Fruit fly (Drosophila melanogaster) whole organism, embryonic: ENCODE measurements around the gene shams.

ENCODE experiments used
- Aef1 ChIP-seq: fragments of 200-800 bp; sonication (Bioruptor generic); IDR thresholded peaks from 3 replicates; pipeline ENCODE4 v1.3.6; 2022; ENCODE audit warnings: missing biosample characterization, missing genetic modification characterization
- B-H2 ChIP-seq: fragments of 200-800 bp; sonication (Bioruptor generic); optimal IDR thresholded peaks from 2 replicates; lab custom pipeline; 2018; ENCODE audit warnings: missing biosample characterization, mild to moderate bottlenecking, missing genetic modification characterization
- CG10654 ChIP-seq: fragments of 200-800 bp; sonication (Bioruptor generic); optimal IDR thresholded peaks from 2 replicates; lab custom pipeline; 2016; ENCODE audit warnings: missing biosample characterization, missing genetic modification characterization
- CG11696 ChIP-seq: fragments of 200-800 bp; sonication (Bioruptor generic); IDR thresholded peaks from 2 replicates; pipeline ENCODE4 v1.3.6; 2022; ENCODE audit warnings: missing biosample characterization, missing genetic modification characterization
- CG13894 ChIP-seq: fragments of 200-800 bp; sonication (Bioruptor generic); optimal IDR thresholded peaks from 3 replicates; lab custom pipeline; 2018; ENCODE audit warnings: missing biosample characterization, mild to moderate bottlenecking, missing genetic modification characterization, moderate library complexity
- CG14667 ChIP-seq: fragments of 200-800 bp; sonication (Bioruptor generic); IDR thresholded peaks from 2 replicates; pipeline ENCODE4 v1.3.6; 2022; ENCODE audit warnings: missing biosample characterization, missing genetic modification characterization
- CG14965 ChIP-seq: fragments of 200-800 bp; sonication (Bioruptor generic); optimal IDR thresholded peaks from 2 replicates; lab custom pipeline; 2016; ENCODE audit warnings: missing biosample characterization, missing genetic modification characterization, borderline replicate concordance
- CG15011 ChIP-seq: fragments of 200-800 bp; sonication (Bioruptor generic); optimal IDR thresholded peaks from 3 replicates; lab custom pipeline; 2018; ENCODE audit warnings: missing biosample characterization, mild to moderate bottlenecking, missing genetic modification characterization
- CG15479 ChIP-seq: fragments of 200-800 bp; sonication (Bioruptor generic); optimal IDR thresholded peaks from 3 replicates; lab custom pipeline; 2019; ENCODE audit warnings: missing biosample characterization, mild to moderate bottlenecking, missing genetic modification characterization, moderate library complexity
- CG1647 ChIP-seq: fragments of 200-800 bp; sonication (Bioruptor generic); optimal IDR thresholded peaks from 3 replicates; lab custom pipeline; 2016; ENCODE audit warnings: missing biosample characterization, missing genetic modification characterization
- CG17361 ChIP-seq: fragments of 200-800 bp; sonication (Bioruptor generic); IDR thresholded peaks from 3 replicates; pipeline ENCODE4 v1.3.6; 2022; ENCODE audit warnings: missing biosample characterization, missing genetic modification characterization
- CG18262 ChIP-seq: fragments of 200-800 bp; optimal IDR thresholded peaks from 3 replicates; lab custom pipeline; 2019; ENCODE audit warnings: missing biosample characterization, mild to moderate bottlenecking, missing genetic modification characterization, moderate library complexity
- CG18476 ChIP-seq: fragments of 200-800 bp; sonication (Bioruptor generic); optimal IDR thresholded peaks from 2 replicates; lab custom pipeline; 2016; ENCODE audit warnings: missing biosample characterization, mild to moderate bottlenecking, missing genetic modification characterization
- CG2202 ChIP-seq: fragments of 200-800 bp; sonication (Bioruptor generic); optimal IDR thresholded peaks from 2 replicates; lab custom pipeline; 2018; ENCODE audit warnings: missing biosample characterization, mild to moderate bottlenecking, missing genetic modification characterization
- CG3726 ChIP-seq: fragments of 200-800 bp; sonication (Bioruptor generic); IDR thresholded peaks from 3 replicates; pipeline ENCODE4, ENCODE4 v1.3.6; 2022; ENCODE audit warnings: missing biosample characterization, missing genetic modification characterization
- CG3995 ChIP-seq: fragments of 200-800 bp; sonication (Bioruptor generic); optimal IDR thresholded peaks from 3 replicates; lab custom pipeline; 2016; ENCODE audit warnings: missing biosample characterization, missing genetic modification characterization
- CG43689 ChIP-seq: fragments of 200-800 bp; sonication (Bioruptor generic); IDR thresholded peaks from 2 replicates; pipeline ENCODE4 v1.3.6; 2022; ENCODE audit warnings: missing biosample characterization, missing genetic modification characterization
- CG5245 ChIP-seq: fragments of 200-800 bp; sonication (Bioruptor generic); optimal IDR thresholded peaks from 3 replicates; lab custom pipeline; 2016; ENCODE audit warnings: missing biosample characterization, missing genetic modification characterization
- CG6175 ChIP-seq: fragments of 200-800 bp; sonication (Bioruptor generic); IDR thresholded peaks from 3 replicates; pipeline ENCODE4 v1.3.6; 2022; ENCODE audit warnings: missing biosample characterization, missing genetic modification characterization
- CG8290 ChIP-seq, 3 experiments: fragments of 200-800 bp; sonication (Bioruptor generic); optimal IDR thresholded peaks; 2 replicates each; lab custom pipeline; 2016 to 2019; ENCODE audit warnings: missing biosample characterization in 3 of 3, missing genetic modification characterization in 3 of 3, mild to moderate bottlenecking in 2 of 3, moderate library complexity in 1 of 3
- CrebB ChIP-seq: fragments of 200-800 bp; sonication (Bioruptor generic); optimal IDR thresholded peaks from 3 replicates; lab custom pipeline; 2018; ENCODE audit warnings: missing biosample characterization, mild to moderate bottlenecking, missing genetic modification characterization
- D19A ChIP-seq: fragments of 200-800 bp; optimal IDR thresholded peaks from 3 replicates; lab custom pipeline; 2019; ENCODE audit warnings: missing biosample characterization, mild to moderate bottlenecking, missing genetic modification characterization, moderate library complexity
- Eip74EF ChIP-seq, 2 experiments: fragments of 200-800 bp in 1 of 2; fragments of >200 bp in 1 of 2; sonication (Bioruptor generic) in 1 of 2; optimal IDR thresholded peaks; 2 replicates each; lab custom pipeline; 2017 to 2019; ENCODE audit warnings: missing biosample characterization in 2 of 2, missing genetic modification characterization in 2 of 2, mild to moderate bottlenecking in 1 of 2, moderate library complexity in 1 of 2
- HLHmδ ChIP-seq: fragments of 200-800 bp; sonication (Bioruptor generic); optimal IDR thresholded peaks from 2 replicates; lab custom pipeline; 2018; ENCODE audit warnings: missing biosample characterization, mild to moderate bottlenecking, missing genetic modification characterization, moderate library complexity
- Hmr ChIP-seq: fragments of 200-800 bp; sonication (Bioruptor generic); optimal IDR thresholded peaks from 3 replicates; lab custom pipeline; 2017; ENCODE audit warnings: mild to moderate bottlenecking, missing biosample characterization, missing genetic modification reagents, missing genetic modification characterization
- Hr78 ChIP-seq, 2 experiments: fragments of 200-800 bp in 1 of 2; fragments of >200 bp in 1 of 2; sonication (Bioruptor generic) in 1 of 2; optimal IDR thresholded peaks; 2 replicates each; lab custom pipeline; 2017 to 2019; ENCODE audit warnings: missing biosample characterization in 2 of 2, missing genetic modification characterization in 2 of 2, mild to moderate bottlenecking in 1 of 2, moderate library complexity in 1 of 2
- Meics ChIP-seq: fragments of 200-800 bp; sonication (Bioruptor generic); optimal IDR thresholded peaks from 2 replicates; lab custom pipeline; 2017; ENCODE audit warnings: missing biosample characterization, mild to moderate bottlenecking, missing genetic modification characterization
- Neu2 ChIP-seq: fragments of 200-800 bp; sonication (Bioruptor generic); optimal IDR thresholded peaks from 3 replicates; lab custom pipeline; 2016; ENCODE audit warnings: missing biosample characterization, missing genetic modification characterization, borderline replicate concordance
- Optix ChIP-seq: fragments of 200-800 bp; sonication (Bioruptor generic); IDR thresholded peaks from 3 replicates; pipeline ENCODE4 v1.3.6; 2022; ENCODE audit warnings: missing biosample characterization, missing genetic modification characterization
- Ssrp ChIP-seq: fragments of 200-800 bp; sonication (Bioruptor generic); optimal IDR thresholded peaks from 2 replicates; lab custom pipeline; 2018; ENCODE audit warnings: missing biosample characterization, mild to moderate bottlenecking, missing genetic modification characterization, moderate library complexity
- Stat92E ChIP-seq, 3 experiments: fragments of >200 bp in 2 of 3; fragments of 200-800 bp in 1 of 3; sonication (Bioruptor generic) in 1 of 3; optimal IDR thresholded peaks; 2 replicates each; lab custom pipeline; 2017 to 2019; ENCODE audit warnings: missing biosample characterization in 3 of 3, missing genetic modification characterization in 3 of 3, mild to moderate bottlenecking in 1 of 3, moderate library complexity in 1 of 3
- YL-1 ChIP-seq: fragments of 200-800 bp; sonication (Bioruptor generic); optimal IDR thresholded peaks from 3 replicates; lab custom pipeline; 2017; ENCODE audit warnings: missing biosample characterization, mild to moderate bottlenecking, missing genetic modification characterization
- ato ChIP-seq: fragments of 200-800 bp; sonication (Bioruptor generic); IDR thresholded peaks from 2 replicates; pipeline ENCODE4 v1.3.6; 2022; ENCODE audit warnings: missing biosample characterization, missing genetic modification characterization; ENCODE audit not compliant: partially characterized antibody
- bbx ChIP-seq: fragments of 200-800 bp; sonication (Bioruptor generic); IDR thresholded peaks from 2 replicates; pipeline ENCODE4 v1.3.6; 2022; ENCODE audit warnings: missing biosample characterization, missing genetic modification characterization; ENCODE audit not compliant: partially characterized antibody
- bcd ChIP-seq: fragments of 200-800 bp; sonication (Bioruptor generic); optimal IDR thresholded peaks from 2 replicates; lab custom pipeline; 2017; ENCODE audit warnings: missing biosample characterization, mild to moderate bottlenecking, missing genetic modification characterization
- dmrt99B ChIP-seq: fragments of 200-800 bp; sonication (Bioruptor generic); optimal IDR thresholded peaks from 2 replicates; lab custom pipeline; 2018; ENCODE audit warnings: missing biosample characterization, mild to moderate bottlenecking, missing genetic modification characterization, moderate library complexity
- dpn ChIP-seq, 2 experiments: fragments of 200-800 bp; sonication (Bioruptor generic); optimal IDR thresholded peaks; 3 replicates each; lab custom pipeline; 2016; ENCODE audit warnings: missing biosample characterization in 2 of 2, missing genetic modification characterization in 2 of 2
- dysf ChIP-seq: fragments of 200-800 bp; sonication (Bioruptor generic); IDR thresholded peaks from 3 replicates; pipeline ENCODE4 v1.3.6; 2022; ENCODE audit warnings: missing biosample characterization, missing genetic modification characterization
- eve ChIP-seq, 2 experiments: fragments of >200 bp; optimal IDR thresholded peaks; 2 replicates each; lab custom pipeline; 2017; ENCODE audit warnings: missing biosample characterization in 2 of 2, missing genetic modification characterization in 2 of 2
- gcm ChIP-seq: fragments of 200-800 bp; sonication (Bioruptor generic); optimal IDR thresholded peaks from 2 replicates; lab custom pipeline; 2019; ENCODE audit warnings: missing biosample characterization, mild to moderate bottlenecking, missing genetic modification characterization, moderate library complexity
- gsb ChIP-seq: fragments of 200-800 bp; sonication (Bioruptor generic); IDR thresholded peaks from 2 replicates; pipeline ENCODE4 v1.3.6; 2022; ENCODE audit warnings: missing biosample characterization, missing genetic modification characterization
- hbn ChIP-seq: fragments of 200-800 bp; sonication (Bioruptor generic); IDR thresholded peaks from 2 replicates; pipeline ENCODE4 v1.3.6; 2022; ENCODE audit warnings: missing biosample characterization, missing genetic modification characterization; ENCODE audit not compliant: partially characterized antibody
- pho ChIP-seq: fragments of 200-800 bp; sonication (Bioruptor generic); optimal IDR thresholded peaks from 2 replicates; lab custom pipeline; 2016; ENCODE audit warnings: missing biosample characterization, missing genetic modification characterization
- pros ChIP-seq: fragments of 200-800 bp; sonication (Bioruptor generic); optimal IDR thresholded peaks from 3 replicates; lab custom pipeline; 2019; ENCODE audit warnings: missing biosample characterization, mild to moderate bottlenecking, missing genetic modification characterization, moderate library complexity
- pzg ChIP-seq: fragments of 200-800 bp; sonication (Bioruptor generic); optimal IDR thresholded peaks from 3 replicates; lab custom pipeline; 2018; ENCODE audit warnings: missing biosample characterization, mild to moderate bottlenecking, missing genetic modification characterization, moderate library complexity
- sr ChIP-seq: fragments of 200-800 bp; sonication (Bioruptor generic); IDR thresholded peaks from 3 replicates; pipeline ENCODE4 v1.3.6; 2022; ENCODE audit warnings: missing biosample characterization, missing genetic modification characterization
- tio ChIP-seq: fragments of 200-800 bp; sonication (Bioruptor generic); optimal IDR thresholded peaks from 2 replicates; lab custom pipeline; 2017; ENCODE audit warnings: missing biosample characterization, missing genetic modification characterization, inconsistent platforms
- vnd ChIP-seq: fragments of 200-800 bp; sonication (Bioruptor generic); IDR thresholded peaks from 3 replicates; pipeline ENCODE4 v1.3.6; 2022; ENCODE audit warnings: missing biosample characterization, missing genetic modification characterization; ENCODE audit not compliant: partially characterized antibody
- zfh1 ChIP-seq: fragments of 200-800 bp; sonication (Bioruptor generic); IDR thresholded peaks from 3 replicates; pipeline ENCODE4 v1.3.6; 2022; ENCODE audit warnings: missing biosample characterization, missing genetic modification characterization

The shams gene

DNA sequence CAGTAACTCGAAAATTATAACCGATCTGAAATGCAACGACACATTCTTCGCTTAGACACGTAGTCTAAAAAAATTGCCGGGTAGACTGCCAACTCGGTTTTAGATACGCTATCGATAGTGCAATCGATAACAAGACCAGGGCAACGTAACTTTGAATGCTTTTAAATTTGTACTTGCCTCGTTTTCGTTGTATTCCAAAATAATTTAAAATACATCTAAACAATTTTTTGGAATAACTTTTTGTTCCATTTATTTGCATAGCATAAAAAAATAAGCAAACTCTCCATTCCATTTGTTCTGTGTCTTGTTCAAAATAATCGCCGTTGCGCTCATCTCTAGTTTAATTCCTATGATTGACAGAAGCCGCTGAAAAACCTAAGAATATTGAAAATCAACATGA, 4.8 kb downstream of the shams start, which contains the start of the genes Stt3B and CG11839 (continued):
- TF ChIP-seq bcd = no peak
- TF ChIP-seq zfh1 (GFP tag; lab: Robert Waterston, UW) = peak; percentile 70
- TF ChIP-seq pho (GFP tag; lab: Kevin White, UChicago) = peak; percentile 85
- TF ChIP-seq gsb (GFP tag; lab: Robert Waterston, UW) = no peak
- TF ChIP-seq CG6175 (GFP tag; lab: Robert Waterston, UW) = no peak
- TF ChIP-seq CG17361 (GFP tag; lab: Robert Waterston, UW) = no peak; the same call in 1 of the 3 replicates
- TF ChIP-seq hbn (GFP tag; lab: Robert Waterston, UW) = peak; percentile 92
- peak; percentile 84 for TF ChIP-seq bbx
- TF ChIP-seq CG5245 (GFP tag; lab: Kevin White, UChicago) = peak; percentile 42
- TF ChIP-seq HLHmδ = no peak
- TF ChIP-seq CG13894 (tag; lab: Kevin White, UChicago) = no peak
- TF ChIP-seq CG10654 = peak; percentile 70
- no peak for TF ChIP-seq CG14965 (GFP tag; lab: Kevin White, UChicago)
- TF ChIP-seq Aef1 (GFP tag; lab: Robert Waterston, UW) = no peak; the same call in 1 of the 3 replicates
- no peak for TF ChIP-seq gcm (GFP tag; lab: Kevin White, UChicago)
- TF ChIP-seq tio (GFP tag; lab: Kevin White, UChicago) = no peak
- no peak for TF ChIP-seq Hr78 (GFP tag; optimal IDR thresholded peaks at IDR 0.05; lab: Kevin White, UChicago)
- TF ChIP-seq Hmr (GFP tag; lab: Kevin White, UChicago) = no peak
- TF ChIP-seq CG1647 (GFP tag; lab: Kevin White, UChicago) = peak; percentile 76
- peak; percentile 79 for TF ChIP-seq YL-1 (GFP tag; lab: Kevin White, UChicago)
- peak; percentile 4 for TF ChIP-seq CG3995 (GFP tag; lab: Kevin White, UChicago)
- TF ChIP-seq CG15479 (GFP tag; lab: Kevin White, UChicago) = no peak
- TF ChIP-seq pros = no peak
- peak; percentile 56 for TF ChIP-seq CG18476 (GFP tag; lab: Kevin White, UChicago)
- no peak for TF ChIP-seq eve (GFP tag; optimal IDR thresholded peaks at IDR 0.05; lab: Kevin White, UChicago)
- no peak for TF ChIP-seq CG11696 (GFP tag; lab: Robert Waterston, UW)
- peak; percentile 40; the same call in 1 of the 3 replicates for TF ChIP-seq Optix (GFP tag; lab: Robert Waterston, UW)
- peak; percentile 62 for TF ChIP-seq B-H2
- TF ChIP-seq CG14667 (GFP tag; lab: Robert Waterston, UW) = no peak; the same call in 1 of the 2 replicates
- TF ChIP-seq Neu2 = peak; percentile 10
- no peak for TF ChIP-seq dmrt99B (tag; lab: Kevin White, UChicago)
- peak in 1 of 3 experiments; percentile 33 for TF ChIP-seq Stat92E (GFP tag; optimal IDR thresholded peaks at IDR 0.05; lab: Kevin White, UChicago)
- peak; percentile 3 for TF ChIP-seq CrebB (tag; lab: Kevin White, UChicago)
- TF ChIP-seq CG3726 = no peak
- TF ChIP-seq CG43689 (GFP tag; lab: Robert Waterston, UW) = no peak
- TF ChIP-seq ato = peak; percentile 69
- peak; percentile 80 to 82 for TF ChIP-seq dpn (GFP tag; optimal IDR thresholded peaks at IDR 0.05; lab: Kevin White, UChicago)
- peak; percentile 71; the same call in 2 of the 3 replicates for TF ChIP-seq dysf (GFP tag; lab: Robert Waterston, UW)
- peak; percentile 70 for TF ChIP-seq CG18262 (tag; lab: Kevin White, UChicago)
- peak; percentile 54 for TF ChIP-seq Ssrp (tag; lab: Kevin White, UChicago)
- no peak for TF ChIP-seq Meics (GFP tag; lab: Kevin White, UChicago)
- TF ChIP-seq D19A (tag; lab: Kevin White, UChicago) = no peak
- no peak for TF ChIP-seq sr
- TF ChIP-seq Eip74EF (GFP tag; optimal IDR thresholded peaks at IDR 0.05; lab: Kevin White, UChicago) = no peak
- peak; percentile 37 for TF ChIP-seq CG2202 (tag; lab: Kevin White, UChicago)
- TF ChIP-seq vnd (GFP tag; lab: Robert Waterston, UW) = peak; percentile 90
- TF ChIP-seq CG8290 (GFP tag; optimal IDR thresholded peaks at IDR 0.05; lab: Kevin White, UChicago) = peak; percentile 70
- no peak for TF ChIP-seq CG8290 (tag; optimal IDR thresholded peaks at IDR 0.05; lab: Kevin White, UChicago)
- no peak for TF ChIP-seq CG15011 (GFP tag; lab: Kevin White, UChicago)
- peak; percentile 85 for TF ChIP-seq pzg (GFP tag; lab: Kevin White, UChicago)
